Worm (Caenorhabditis elegans) whole organism, young adult: ENCODE data around the gene srz-61.

ENCODE experiments used
- B0261.1 ChIP-seq: sonication (generic microtip); optimal IDR thresholded peaks from 2 replicates; lab custom pipeline; 2016; ENCODE audit warnings: mild to moderate bottlenecking, missing genetic modification characterization, moderate library complexity, missing compliant biosample characterization
- F39B2.1 ChIP-seq: fragments of 200-800 bp; sonication (Bioruptor generic); IDR thresholded peaks from 2 replicates; pipeline ENCODE4 v1.3.6; 2022; ENCODE audit warnings: missing genetic modification reagents, missing genetic modification characterization, missing compliant biosample characterization
- Y53G8AR.9 ChIP-seq: fragments of 200-800 bp; sonication (Bioruptor generic); conservative IDR thresholded peaks from 2 replicates; pipeline ENCODE4 v1.3.6; 2022; ENCODE audit warnings: missing genetic modification reagents, missing genetic modification characterization, missing compliant biosample characterization
- atf-7 ChIP-seq: sonication (generic microtip); optimal IDR thresholded peaks from 2 replicates; lab custom pipeline; 2017; ENCODE audit warnings: mild to moderate bottlenecking, missing genetic modification characterization, missing compliant biosample characterization
- athp-1 ChIP-seq: sonication (generic microtip); optimal IDR thresholded peaks from 2 replicates; lab custom pipeline; 2017; ENCODE audit warnings: mild to moderate bottlenecking, missing genetic modification characterization, missing compliant biosample characterization
- ceh-91 ChIP-seq: fragments of 200-800 bp; sonication (Bioruptor generic); IDR thresholded peaks from 2 replicates; pipeline ENCODE4 v1.3.6; 2022; ENCODE audit warnings: missing genetic modification reagents, missing genetic modification characterization, missing compliant biosample characterization
- dpl-1 ChIP-seq: fragments of 150-350 bp; optimal IDR thresholded peaks from 2 replicates; lab custom pipeline; 2014; ENCODE audit warnings: missing biosample characterization, missing genetic modification reagents, missing genetic modification characterization
- egl-18 ChIP-seq: fragments of 200-800 bp; sonication (Bioruptor generic); IDR thresholded peaks from 2 replicates; pipeline ENCODE4 v1.3.6; 2022; ENCODE audit warnings: missing genetic modification reagents, missing genetic modification characterization, missing compliant biosample characterization
- egl-44 ChIP-seq: fragments of 200-800 bp; sonication (Bioruptor generic); IDR thresholded peaks from 2 replicates; pipeline ENCODE4 v1.3.6; 2022; ENCODE audit warnings: missing genetic modification reagents, missing genetic modification characterization, missing compliant biosample characterization
- ekl-4 ChIP-seq: fragments of 200-800 bp; sonication (Bioruptor generic); IDR thresholded peaks from 2 replicates; pipeline ENCODE4 v1.3.6; 2022; ENCODE audit warnings: missing genetic modification reagents, missing genetic modification characterization, missing compliant biosample characterization
- ets-4 ChIP-seq: fragments of 200-800 bp; sonication (Bioruptor generic); optimal IDR thresholded peaks from 2 replicates; lab custom pipeline; 2018; ENCODE audit warnings: mild to moderate bottlenecking, missing genetic modification characterization, missing compliant biosample characterization
- hsf-1 ChIP-seq: fragments of 200-800 bp; sonication (Bioruptor generic); IDR thresholded peaks from 2 replicates; pipeline ENCODE4 v1.3.6; 2022; ENCODE audit warnings: missing genetic modification reagents, missing genetic modification characterization, missing compliant biosample characterization
- let-526 ChIP-seq: fragments of 200-800 bp; sonication (Bioruptor generic); IDR thresholded peaks from 2 replicates; pipeline ENCODE4 v1.3.6; 2022; ENCODE audit warnings: missing genetic modification reagents, missing genetic modification characterization, missing compliant biosample characterization
- lin-54 ChIP-seq: fragments of 200-800 bp; sonication (Bioruptor generic); optimal IDR thresholded peaks from 2 replicates; lab custom pipeline; 2018; ENCODE audit warnings: mild to moderate bottlenecking, missing genetic modification characterization, missing compliant biosample characterization
- madf-6 ChIP-seq: fragments of 200-800 bp; sonication (Bioruptor generic); IDR thresholded peaks from 2 replicates; pipeline ENCODE4 v1.3.6; 2022; ENCODE audit warnings: missing genetic modification reagents, missing genetic modification characterization, missing compliant biosample characterization
- madf-8 ChIP-seq: fragments of 200-800 bp; sonication (Bioruptor generic); conservative IDR thresholded peaks from 2 replicates; pipeline ENCODE4 v1.3.6; 2022; ENCODE audit warnings: missing genetic modification reagents, missing genetic modification characterization, missing compliant biosample characterization
- mel-28 ChIP-seq: sonication (generic microtip); optimal IDR thresholded peaks from 2 replicates; lab custom pipeline; 2016; ENCODE audit warnings: borderline replicate concordance, mild to moderate bottlenecking, missing genetic modification characterization, missing compliant biosample characterization
- mes-4 ChIP-seq: sonication (generic microtip); optimal IDR thresholded peaks from 2 replicates; lab custom pipeline; 2016; ENCODE audit warnings: missing genotype, missing genetic modification characterization, missing compliant biosample characterization
- nfya-1 ChIP-seq: sonication (generic microtip); optimal IDR thresholded peaks from 2 replicates; lab custom pipeline; 2017; ENCODE audit warnings: antibody characterized with exemption, missing compliant biosample characterization, missing genetic modification characterization, borderline replicate concordance; ENCODE audit not compliant: insufficient read depth
- nfya-2 ChIP-seq: fragments of 200-800 bp; sonication (Bioruptor generic); IDR thresholded peaks from 2 replicates; pipeline ENCODE4 v1.3.6; 2022; ENCODE audit warnings: missing genetic modification reagents, missing genetic modification characterization, missing compliant biosample characterization
- nhr-120 ChIP-seq: fragments of 200-800 bp; sonication (Bioruptor generic); IDR thresholded peaks from 2 replicates; pipeline ENCODE4 v1.3.6; 2022; ENCODE audit warnings: missing genetic modification characterization, missing compliant biosample characterization
- nhr-80 ChIP-seq: sonication (generic microtip); optimal IDR thresholded peaks from 2 replicates; lab custom pipeline; 2016; ENCODE audit warnings: missing genetic modification characterization, missing compliant biosample characterization
- pbrm-1 ChIP-seq: fragments of 200-800 bp; sonication (Bioruptor generic); IDR thresholded peaks from 2 replicates; pipeline ENCODE4 v1.3.6; 2022; ENCODE audit warnings: missing genetic modification reagents, missing genetic modification characterization, missing compliant biosample characterization
- rcor-1 ChIP-seq: fragments of 200-800 bp; sonication (Bioruptor generic); IDR thresholded peaks from 2 replicates; pipeline ENCODE4 v1.3.6; 2022; ENCODE audit warnings: missing genetic modification reagents, missing genetic modification characterization, missing compliant biosample characterization
- sdz-38 ChIP-seq: sonication (generic microtip); optimal IDR thresholded peaks from 2 replicates; lab custom pipeline; 2016; ENCODE audit warnings: missing genotype, missing genetic modification characterization, missing compliant biosample characterization
- snpc-3.4 ChIP-seq: sonication (generic microtip); optimal IDR thresholded peaks from 2 replicates; lab custom pipeline; 2017; ENCODE audit warnings: missing genetic modification characterization, mild to moderate bottlenecking, missing compliant biosample characterization, antibody characterized with exemption, moderate library complexity, missing genotype, missing genetic modification reagents
- snpc-4 ChIP-seq, 5 experiments: fragments of 150-350 bp in 1 of 5; sonication (generic microtip) in 4 of 5; optimal IDR thresholded peaks; 2 replicates each; lab custom pipeline; 2014 to 2018; ENCODE audit warnings: missing genetic modification characterization in 5 of 5, missing biosample characterization in 3 of 5, antibody characterized with exemption in 2 of 5, mild to moderate bottlenecking in 2 of 5, missing compliant biosample characterization in 2 of 5, missing genotype in 2 of 5, moderate library complexity in 2 of 5, missing genetic modification reagents in 1 of 5
- sptf-2 ChIP-seq: fragments of 200-800 bp; sonication (Bioruptor generic); optimal IDR thresholded peaks from 2 replicates; lab custom pipeline; 2018; ENCODE audit warnings: mild to moderate bottlenecking, missing genetic modification characterization, missing compliant biosample characterization
- tbp1 ChIP-seq: fragments of 200-800 bp; sonication (Bioruptor generic); optimal IDR thresholded peaks from 2 replicates; lab custom pipeline; 2018; ENCODE audit warnings: mild to moderate bottlenecking, missing genetic modification characterization, missing compliant biosample characterization
- zim-3 ChIP-seq: sonication (generic microtip); optimal IDR thresholded peaks from 2 replicates; lab custom pipeline; 2017; ENCODE audit warnings: mild to moderate bottlenecking, missing genetic modification characterization, moderate library complexity, missing compliant biosample characterization
- ztf-18 ChIP-seq: sonication (generic microtip); optimal IDR thresholded peaks from 2 replicates; lab custom pipeline; 2016; ENCODE audit warnings: missing genotype, mild to moderate bottlenecking, missing genetic modification characterization, missing compliant biosample characterization
- ztf-22 ChIP-seq: fragments of 200-800 bp; sonication (Bioruptor generic); optimal IDR thresholded peaks from 2 replicates; lab custom pipeline; 2018; ENCODE audit warnings: mild to moderate bottlenecking, missing genetic modification characterization, moderate library complexity, missing compliant biosample characterization

The srz-61 gene

DNA sequence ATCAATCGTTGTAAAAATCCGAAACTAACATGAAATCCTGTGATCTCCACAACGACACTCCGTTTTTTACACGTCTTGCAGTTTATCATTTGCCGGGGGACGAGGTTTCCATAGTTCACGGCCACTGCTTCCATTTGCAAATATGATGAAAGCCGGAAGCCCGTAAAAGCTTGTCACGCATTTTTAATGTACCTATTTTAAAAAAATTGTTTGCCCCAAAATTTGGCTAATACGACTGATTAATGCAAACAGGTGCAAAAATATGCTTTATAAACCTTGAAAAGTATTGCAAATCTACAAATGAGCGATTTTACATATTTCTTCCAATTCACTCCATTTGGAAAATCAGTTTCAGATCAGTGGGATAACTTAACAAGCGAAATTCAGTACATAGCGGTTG is at the start of gene srz-61:
Gene srz-61 (plus strand): TSS at position 301 of the 400 bp plus-strand sequence.
- TF ChIP-seq snpc-3.4 (tag; lab: Kevin White, UChicago) (no peak), ets-4 (no peak), atf-7 (tag; lab: Kevin White, UChicago) (no peak), athp-1 (no peak), egl-18 (GFP tag; lab: Robert Waterston, UW) (no peak), mes-4 (tag; lab: Kevin White, UChicago) (no peak)

DNA sequence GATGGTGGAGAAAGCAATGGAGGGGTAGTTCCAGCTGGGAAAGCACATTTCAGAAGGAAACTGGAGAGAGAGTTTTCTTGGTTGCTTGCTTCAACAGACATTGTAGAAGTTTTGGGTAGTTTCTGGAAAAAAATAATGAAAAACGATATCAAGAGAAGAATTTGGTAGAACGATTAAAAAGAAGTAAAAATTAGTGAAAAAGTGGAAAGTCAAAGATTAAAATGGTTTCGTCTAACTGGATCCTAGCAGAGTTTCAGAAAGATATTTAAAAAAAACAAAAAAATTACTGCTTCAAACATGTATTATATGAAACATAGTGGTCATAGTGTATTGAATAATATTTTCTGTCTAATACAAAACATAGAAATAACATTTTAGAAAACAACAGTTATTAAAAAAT is 43.7 kb upstream of the srz-61 start, which contains the start of gene F38C2.7:
Gene F38C2.7 (minus strand): TSS at position 101 of the 400 bp plus-strand sequence.
- TF ChIP-seq ztf-18 (tag; lab: Kevin White, UChicago) = no peak
- TF ChIP-seq dpl-1 (GFP tag; lab: Kevin White, UChicago) = no peak
- no peak for TF ChIP-seq ekl-4 (GFP tag; lab: Robert Waterston, UW)
- TF ChIP-seq mel-28 (tag; lab: Kevin White, UChicago) = no peak
- no peak for TF ChIP-seq lin-54 (GFP tag; lab: Kevin White, UChicago)

DNA sequence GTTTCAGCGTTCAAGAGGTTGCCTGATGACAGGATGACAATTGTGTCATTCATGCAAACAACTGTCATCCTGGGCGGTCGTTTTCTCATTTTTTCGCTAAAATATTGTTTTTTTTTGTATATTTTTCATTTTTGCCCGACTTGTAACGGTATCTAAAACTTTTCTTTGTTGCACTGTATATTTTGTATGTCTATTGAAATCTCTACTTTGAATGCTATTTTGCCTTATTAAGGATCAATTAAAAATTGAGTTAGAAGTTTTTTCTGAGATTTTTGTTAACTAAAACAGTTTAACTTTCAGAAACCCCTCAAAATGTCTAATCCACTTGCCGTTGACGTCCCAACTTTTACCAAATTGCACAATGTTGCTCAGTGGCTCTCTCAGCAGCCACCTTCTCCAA is 43.1 kb upstream of the srz-61 start, which contains the start of gene ccch-2:
Gene ccch-2 (plus strand): TSS at position 301 of the 400 bp plus-strand sequence.
- TF ChIP-seq hsf-1 (GFP tag; lab: Robert Waterston, UW) = no peak
- no peak for TF ChIP-seq nhr-120 (GFP tag; lab: Robert Waterston, UW)
- TF ChIP-seq madf-6 = no peak
- TF ChIP-seq madf-8 (GFP tag; lab: Robert Waterston, UW) = no peak
- no peak for TF ChIP-seq nfya-2 (GFP tag; lab: Robert Waterston, UW)
- no peak for TF ChIP-seq pbrm-1 (GFP tag; lab: Robert Waterston, UW)
- TF ChIP-seq zim-3 (tag; lab: Kevin White, UChicago) = no peak
- no peak for TF ChIP-seq rcor-1 (GFP tag; lab: Robert Waterston, UW)
- TF ChIP-seq nhr-80 = no peak
- TF ChIP-seq athp-1 = no peak
- TF ChIP-seq ztf-22 (GFP tag; lab: Kevin White, UChicago) = no peak
- no peak for TF ChIP-seq F39B2.1 (GFP tag; lab: Robert Waterston, UW)
- TF ChIP-seq sptf-2 (GFP tag; lab: Kevin White, UChicago) = no peak
- no peak for TF ChIP-seq ceh-91 (GFP tag; lab: Robert Waterston, UW)
- TF ChIP-seq B0261.1 (tag; lab: Kevin White, UChicago) = no peak
- no peak for TF ChIP-seq snpc-4 (GFP tag; optimal IDR thresholded peaks at IDR 0.05; lab: Kevin White, UChicago)
- no peak for TF ChIP-seq snpc-4 (tag; optimal IDR thresholded peaks at IDR 0.05; lab: Kevin White, UChicago)
- TF ChIP-seq ets-4 = no peak

DNA sequence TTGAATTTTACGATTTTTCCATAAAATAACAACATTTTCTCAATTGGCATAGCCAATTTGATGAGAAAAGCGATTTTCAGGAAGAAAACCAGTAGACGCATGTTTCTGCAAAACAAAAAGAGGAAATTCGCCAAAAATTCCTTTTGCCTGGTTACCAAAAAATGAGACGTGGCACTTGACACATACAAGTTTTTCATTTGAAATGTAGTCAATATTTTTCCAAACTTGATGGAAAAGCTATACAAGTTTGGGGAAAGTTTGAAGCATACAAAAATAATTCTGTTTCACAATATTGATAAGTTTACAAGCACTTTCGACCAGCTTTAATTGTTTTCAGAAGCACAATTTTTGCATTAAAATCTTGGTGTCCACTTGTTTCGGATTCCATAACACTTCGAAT is 40.4 kb upstream of the srz-61 start, which contains the start of gene clec-191:
Gene clec-191 (minus strand): TSS at position 101 of the 400 bp plus-strand sequence.
- TF ChIP-seq let-526 (GFP tag; lab: Robert Waterston, UW) (no peak), snpc-4 (GFP tag; optimal IDR thresholded peaks at IDR 0.05; lab: Kevin White, UChicago) (no peak), snpc-4 (tag; optimal IDR thresholded peaks at IDR 0.05; lab: Kevin White, UChicago) (no peak), nfya-1 (tag; lab: Kevin White, UChicago) (no peak), egl-44 (GFP tag; lab: Robert Waterston, UW) (no peak), Y53G8AR.9 (no peak), tbp1 (GFP tag; lab: Kevin White, UChicago) (no peak), sdz-38 (tag; lab: Kevin White, UChicago) (no peak)
